Worm (Caenorhabditis elegans) whole organism, L4 larva: ENCODE results near the gene D2096.9.

Experiments used
- aly-2 ChIP-seq: sonication (generic microtip); optimal IDR thresholded peaks from 2 replicates; lab custom pipeline; 2018; ENCODE audit warnings: missing biosample characterization, missing genetic modification characterization
- egl-27 ChIP-seq: sonication (generic microtip); optimal IDR thresholded peaks from 3 replicates; lab custom pipeline; 2017; ENCODE audit warnings: missing biosample characterization, missing genetic modification reagents, missing genetic modification characterization
- hif-1 ChIP-seq, 2 experiments: sonication (generic microtip); optimal IDR thresholded peaks; 2 replicates each; lab custom pipeline; 2016 to 2017; ENCODE audit warnings: missing compliant biosample characterization in 2 of 2, missing genetic modification characterization in 2 of 2, missing genetic modification reagents in 2 of 2, missing genotype in 2 of 2, mild to moderate bottlenecking in 1 of 2
- nhr-76 ChIP-seq: fragments of 150-350 bp; optimal IDR thresholded peaks from 2 replicates; lab custom pipeline; 2014; ENCODE audit warnings: missing biosample characterization, missing genetic modification characterization

DNA sequence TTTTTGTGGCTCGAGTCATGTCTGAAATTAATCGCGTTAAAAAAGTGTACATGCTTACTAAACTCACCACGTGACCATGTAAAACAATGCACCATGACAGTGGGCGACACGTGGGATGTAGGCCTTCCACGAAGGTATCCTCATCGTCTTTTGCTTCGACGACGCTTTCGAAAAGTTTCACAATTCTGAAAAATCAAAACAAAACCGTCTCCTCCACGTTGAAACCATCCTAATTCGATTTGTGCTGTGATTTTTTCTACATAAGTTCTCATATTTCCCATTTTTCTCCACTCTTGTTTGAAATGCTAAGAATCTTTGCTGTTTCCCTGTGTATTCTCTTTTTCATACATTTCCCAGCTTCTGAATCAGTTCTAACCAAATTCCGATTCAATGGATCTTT, 28.0 kb downstream of the D2096.9 start, which contains the start of gene F17E9.3:
- TF ChIP-seq egl-27 (tag; lab: Kevin White, UChicago) (no peak), hif-1 (tag; optimal IDR thresholded peaks at IDR 0.05; lab: Kevin White, UChicago) (no peak), aly-2 (tag; lab: Kevin White, UChicago) (no peak), nhr-76 (no peak)
